Worm (Caenorhabditis elegans) whole organism, L2 larva: ENCODE results near the gene Y43F8C.7.

Experiments
- C34F6.9 ChIP-seq: fragments of 150-350 bp; optimal IDR thresholded peaks from 2 replicates; lab custom pipeline; 2014; ENCODE audit warnings: missing biosample characterization, missing genetic modification characterization
- F13H6.1 ChIP-seq: sonication (generic microtip); optimal IDR thresholded peaks from 2 replicates; lab custom pipeline; 2016; ENCODE audit warnings: missing genetic modification characterization, missing compliant biosample characterization
- R02D3.7 ChIP-seq: fragments of 150-350 bp; optimal IDR thresholded peaks from 2 replicates; lab custom pipeline; 2014; ENCODE audit warnings: missing biosample characterization, missing genetic modification characterization
- Y55F3AM.14 ChIP-seq: fragments of 200-800 bp; sonication (Bioruptor generic); optimal IDR thresholded peaks from 2 replicates; lab custom pipeline; 2018; ENCODE audit warnings: mild to moderate bottlenecking, missing genetic modification characterization, missing compliant biosample characterization
- ZK546.5 ChIP-seq: sonication (generic microtip); optimal IDR thresholded peaks from 2 replicates; lab custom pipeline; 2017; ENCODE audit warnings: missing biosample characterization, missing genetic modification characterization
- alr-1 ChIP-seq: fragments of 150-350 bp; optimal IDR thresholded peaks from 2 replicates; lab custom pipeline; 2014; ENCODE audit warnings: missing biosample characterization, missing genetic modification characterization
- aly-2 ChIP-seq: fragments of 150-350 bp; optimal IDR thresholded peaks from 2 replicates; lab custom pipeline; 2014; ENCODE audit warnings: missing biosample characterization, missing genetic modification characterization
- ama-1 ChIP-seq: fragments of 150-350 bp; optimal IDR thresholded peaks from 2 replicates; lab custom pipeline; 2018; ENCODE audit warnings: inconsistent platforms
- blmp-1 ChIP-seq: sonication (generic microtip); optimal IDR thresholded peaks from 2 replicates; lab custom pipeline; 2017; ENCODE audit warnings: missing genetic modification characterization, mild to moderate bottlenecking, missing compliant biosample characterization, antibody characterized with exemption, moderate library complexity; ENCODE audit not compliant: insufficient read depth
- ceh-16 ChIP-seq: fragments of 150-350 bp; optimal IDR thresholded peaks from 2 replicates; lab custom pipeline; 2014; ENCODE audit warnings: missing biosample characterization, missing genetic modification characterization
- ceh-82 ChIP-seq: fragments of 150-350 bp; optimal IDR thresholded peaks from 2 replicates; lab custom pipeline; 2014; ENCODE audit warnings: missing biosample characterization, missing genetic modification characterization
- crh-2 ChIP-seq: sonication (generic microtip); optimal IDR thresholded peaks from 2 replicates; lab custom pipeline; 2017; ENCODE audit warnings: missing biosample characterization, missing genetic modification characterization
- dmd-4 ChIP-seq: sonication (generic microtip); optimal IDR thresholded peaks from 2 replicates; lab custom pipeline; 2017; ENCODE audit warnings: missing biosample characterization, missing genetic modification characterization
- egl-27 ChIP-seq: sonication (generic microtip); optimal IDR thresholded peaks from 3 replicates; lab custom pipeline; 2017; ENCODE audit warnings: missing biosample characterization, missing genetic modification reagents, missing genetic modification characterization
- elt-1 ChIP-seq: fragments of 150-350 bp; optimal IDR thresholded peaks from 2 replicates; lab custom pipeline; 2014; ENCODE audit warnings: missing biosample characterization, missing genetic modification characterization
- elt-3 ChIP-seq: sonication (generic microtip); optimal IDR thresholded peaks from 2 replicates; lab custom pipeline; 2017; ENCODE audit warnings: missing biosample characterization, missing genetic modification characterization
- fos-1 ChIP-seq: fragments of 150-350 bp; optimal IDR thresholded peaks from 2 replicates; lab custom pipeline; 2014; ENCODE audit warnings: missing biosample characterization, missing genetic modification characterization
- gmeb-1 ChIP-seq: fragments of 150-350 bp; optimal IDR thresholded peaks from 2 replicates; lab custom pipeline; 2014; ENCODE audit warnings: missing biosample characterization, missing genetic modification characterization
- lin-11 ChIP-seq: fragments of 150-350 bp; sonication (generic microtip); optimal IDR thresholded peaks from 2 replicates; lab custom pipeline; 2014; ENCODE audit warnings: missing biosample characterization, missing genetic modification characterization, inconsistent platforms, mixed read lengths
- lin-13 ChIP-seq: fragments of 150-350 bp; optimal IDR thresholded peaks from 2 replicates; lab custom pipeline; 2014; ENCODE audit warnings: missing biosample characterization, missing genetic modification reagents, missing genetic modification characterization
- lin-39 ChIP-seq: fragments of 150-350 bp; optimal IDR thresholded peaks from 2 replicates; lab custom pipeline; 2014; ENCODE audit warnings: missing biosample characterization, missing genetic modification reagents, missing genetic modification characterization
- lsy-2 ChIP-seq, 2 experiments: fragments of 150-350 bp in 1 of 2; sonication (generic microtip) in 1 of 2; optimal IDR thresholded peaks; 2 replicates each; lab custom pipeline; 2014 to 2017; ENCODE audit warnings: missing biosample characterization in 2 of 2, missing genetic modification characterization in 2 of 2
- mbf-1 ChIP-seq: sonication (generic microtip); optimal IDR thresholded peaks from 2 replicates; lab custom pipeline; 2017; ENCODE audit warnings: missing biosample characterization, missing genetic modification characterization
- mdl-1 ChIP-seq, 2 experiments: fragments of 150-350 bp in 1 of 2; sonication (generic microtip) in 1 of 2; optimal IDR thresholded peaks; 2 replicates each; lab custom pipeline; 2017; ENCODE audit warnings: missing biosample characterization in 2 of 2, missing genetic modification characterization in 2 of 2
- nhr-10 ChIP-seq: sonication (generic microtip); optimal IDR thresholded peaks from 2 replicates; lab custom pipeline; 2017; ENCODE audit warnings: missing biosample characterization, missing genetic modification characterization
- nhr-11 ChIP-seq: fragments of 150-350 bp; optimal IDR thresholded peaks from 2 replicates; lab custom pipeline; 2014; ENCODE audit warnings: missing biosample characterization, missing genetic modification characterization
- nhr-12 ChIP-seq: fragments of 150-350 bp; optimal IDR thresholded peaks from 2 replicates; lab custom pipeline; 2014; ENCODE audit warnings: missing biosample characterization, missing genetic modification characterization
- nhr-129 ChIP-seq: fragments of 150-350 bp; optimal IDR thresholded peaks from 2 replicates; lab custom pipeline; 2014; ENCODE audit warnings: missing biosample characterization, missing genetic modification characterization
- nhr-21 ChIP-seq: fragments of 150-350 bp; optimal IDR thresholded peaks from 2 replicates; lab custom pipeline; 2014; ENCODE audit warnings: missing biosample characterization, missing genetic modification characterization
- nhr-23 ChIP-seq: fragments of 150-350 bp; optimal IDR thresholded peaks from 2 replicates; lab custom pipeline; 2014; ENCODE audit warnings: missing biosample characterization, missing genetic modification reagents, missing genetic modification characterization
- nhr-25 ChIP-seq: fragments of 150-350 bp; sonication (generic microtip); optimal IDR thresholded peaks from 3 replicates; lab custom pipeline; 2014; ENCODE audit warnings: missing biosample characterization, missing genetic modification characterization
- nhr-6 ChIP-seq: fragments of 150-350 bp; optimal IDR thresholded peaks from 2 replicates; lab custom pipeline; 2014; ENCODE audit warnings: missing biosample characterization, missing genetic modification characterization
- nhr-77 ChIP-seq: fragments of 150-350 bp; optimal IDR thresholded peaks from 2 replicates; lab custom pipeline; 2014; ENCODE audit warnings: missing biosample characterization, missing genetic modification characterization
- peb-1 ChIP-seq: fragments of 150-350 bp; optimal IDR thresholded peaks from 2 replicates; lab custom pipeline; 2014; ENCODE audit warnings: missing biosample characterization, missing genetic modification characterization
- sem-4 ChIP-seq: fragments of 150-350 bp; optimal IDR thresholded peaks from 2 replicates; lab custom pipeline; 2014; ENCODE audit warnings: missing biosample characterization, missing genetic modification reagents, missing genetic modification characterization
- skn-1 ChIP-seq: sonication (generic microtip); optimal IDR thresholded peaks from 2 replicates; lab custom pipeline; 2017; ENCODE audit warnings: missing biosample characterization, missing genetic modification characterization
- sma-3 ChIP-seq: sonication (generic microtip); optimal IDR thresholded peaks from 2 replicates; lab custom pipeline; 2016; ENCODE audit warnings: missing genetic modification reagents, missing genetic modification characterization, missing compliant biosample characterization
- sma-9 ChIP-seq, 2 experiments: fragments of 150-350 bp in 1 of 2; sonication (generic microtip) in 1 of 2; optimal IDR thresholded peaks; 2 replicates each; lab custom pipeline; 2014 to 2016; ENCODE audit warnings: missing genetic modification characterization in 2 of 2, mild to moderate bottlenecking in 1 of 2, missing biosample characterization in 1 of 2, missing compliant biosample characterization in 1 of 2, missing genetic modification reagents in 1 of 2, moderate library complexity in 1 of 2
- snpc-4 ChIP-seq: fragments of 150-350 bp; optimal IDR thresholded peaks from 2 replicates; lab custom pipeline; 2014; ENCODE audit warnings: missing biosample characterization, missing genetic modification characterization
- unc-39 ChIP-seq: fragments of 150-350 bp; optimal IDR thresholded peaks from 2 replicates; lab custom pipeline; 2014; ENCODE audit warnings: missing biosample characterization, missing genetic modification characterization
- unc-55 ChIP-seq: fragments of 150-350 bp; sonication (generic microtip); optimal IDR thresholded peaks from 3 replicates; lab custom pipeline; 2014; ENCODE audit warnings: missing biosample characterization, missing genetic modification reagents, missing genetic modification characterization
- unc-62 ChIP-seq: fragments of 150-350 bp; optimal IDR thresholded peaks from 2 replicates; lab custom pipeline; 2014; ENCODE audit warnings: missing biosample characterization, missing genetic modification reagents, missing genetic modification characterization
- zag-1 ChIP-seq: fragments of 150-350 bp; optimal IDR thresholded peaks from 2 replicates; lab custom pipeline; 2014; ENCODE audit warnings: missing biosample characterization, missing genetic modification characterization
- ztf-1 ChIP-seq: fragments of 200-800 bp; sonication (Bioruptor generic); conservative IDR thresholded peaks from 2 replicates; pipeline ENCODE4 v1.3.6; 2022; ENCODE audit warnings: missing genetic modification characterization, missing compliant biosample characterization
- ztf-11 ChIP-seq: sonication (generic microtip); optimal IDR thresholded peaks from 2 replicates; lab custom pipeline; 2017; ENCODE audit warnings: missing biosample characterization, missing genetic modification characterization

The Y43F8C.7 gene

DNA sequence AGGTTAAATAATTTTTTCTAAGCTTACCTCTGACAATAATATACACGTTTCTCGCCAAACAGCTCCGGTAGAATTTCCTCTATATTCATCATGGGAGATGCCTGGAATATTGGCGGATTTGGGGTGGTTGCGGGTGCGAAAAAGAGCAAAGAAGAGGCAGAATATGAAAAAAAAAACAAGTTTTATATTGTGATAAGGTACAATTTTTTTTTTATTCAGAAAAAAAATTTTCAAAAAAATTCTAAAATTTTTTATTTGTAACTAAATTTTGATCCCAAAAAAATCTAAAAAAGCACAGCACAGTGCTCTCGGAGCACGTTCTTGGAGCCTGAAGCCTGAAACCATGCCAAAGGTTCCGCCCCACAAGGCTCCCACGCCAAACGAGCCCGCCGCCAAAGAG is 11.3 kb upstream of the Y43F8C.7 start, which contains the start of gene dmd-3:
Gene dmd-3, minus strand, starts transcription at position 101 of the 400 bp plus-strand sequence.
- TF ChIP-seq nhr-25 (tag; lab: Kevin White, UChicago) (no peak), ama-1 (lab: Kevin White, UChicago) (no peak), gmeb-1 (tag; lab: Kevin White, UChicago) (no peak), nhr-21 (tag; lab: Kevin White, UChicago) (no peak), fos-1 (tag; lab: Kevin White, UChicago) (no peak), aly-2 (tag; lab: Kevin White, UChicago) (no peak), alr-1 (tag; lab: Kevin White, UChicago) (no peak), ZK546.5 (tag; lab: Kevin White, UChicago) (no peak)

DNA sequence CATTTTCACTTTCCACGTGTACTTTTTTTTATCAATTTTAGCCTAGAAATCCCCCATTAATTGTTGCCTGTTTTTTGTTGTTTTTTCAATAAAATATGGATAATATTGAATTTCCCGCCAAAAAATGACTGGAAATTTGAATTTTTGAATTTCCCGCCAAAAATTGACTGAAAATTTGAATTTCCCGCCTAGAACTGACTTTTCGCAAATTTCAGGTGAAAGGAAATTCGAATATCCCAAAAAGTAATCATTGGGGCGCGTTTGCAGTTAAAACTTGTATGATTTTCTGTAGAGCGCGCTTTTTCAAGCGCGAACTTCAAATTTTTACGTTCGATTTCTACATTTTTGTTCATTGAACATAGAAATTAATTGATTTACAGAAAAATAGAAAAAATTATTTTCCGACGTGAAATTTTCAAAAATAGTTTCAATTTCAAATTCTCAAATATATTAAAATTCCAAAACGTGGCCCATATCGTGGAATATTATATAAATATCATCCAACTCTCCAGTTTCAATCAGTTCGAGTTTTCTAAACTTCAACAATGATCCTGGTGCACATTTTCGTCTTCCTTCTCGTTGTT is 1.8 kb upstream of the Y43F8C.7 start, which contains the start of gene Y43F8C.9:
Gene Y43F8C.9, plus strand, starts transcription at position 534 of the 584 bp plus-strand sequence.
- TF ChIP-seq peb-1 (no peak), nhr-25 (tag; lab: Kevin White, UChicago) (no peak), nhr-129 (tag; lab: Kevin White, UChicago) (no peak), dmd-4 (no peak), ZK546.5 (tag; lab: Kevin White, UChicago) (no peak), ceh-16 (tag; lab: Kevin White, UChicago) (no peak), alr-1 (tag; lab: Kevin White, UChicago) (no peak), nhr-6 (tag; lab: Kevin White, UChicago) (no peak), sem-4 (tag; lab: Kevin White, UChicago) (no peak), nhr-23 (no peak), lin-39 (tag; lab: Kevin White, UChicago) (no peak), nhr-12 (tag; lab: Kevin White, UChicago) (no peak), mbf-1 (tag; lab: Kevin White, UChicago) (no peak), Y55F3AM.14 (GFP tag; lab: Kevin White, UChicago) (no peak), egl-27 (tag; lab: Kevin White, UChicago) (no peak), unc-39 (tag; lab: Kevin White, UChicago) (no peak), lin-11 (tag; lab: Kevin White, UChicago) (no peak), unc-62 (no peak), F13H6.1 (no peak), unc-55 (GFP tag; lab: Kevin White, UChicago) (no peak)

ce11 chrV:19643015-19643414 is 815 bp downstream of the Y43F8C.7 start:
- TF ChIP-seq nhr-77 (tag; lab: Kevin White, UChicago) = no peak
- no peak for TF ChIP-seq alr-1 (tag; lab: Kevin White, UChicago)
- peak; percentile 65 for TF ChIP-seq C34F6.9 (tag; lab: Kevin White, UChicago)
- no peak for TF ChIP-seq R02D3.7
- TF ChIP-seq nhr-12 (tag; lab: Kevin White, UChicago) = no peak
- TF ChIP-seq fos-1 (tag; lab: Kevin White, UChicago) = peak; percentile 79
- no peak for TF ChIP-seq elt-1 (tag; lab: Kevin White, UChicago)
- peak; percentile 37 for TF ChIP-seq nhr-10
- TF ChIP-seq unc-39 (tag; lab: Kevin White, UChicago) = no peak
- no peak for TF ChIP-seq ztf-11 (tag; lab: Kevin White, UChicago)
- TF ChIP-seq ZK546.5 (tag; lab: Kevin White, UChicago) = no peak
- TF ChIP-seq peb-1 = no peak
- no peak for TF ChIP-seq ama-1 (lab: Kevin White, UChicago)
- peak; percentile 42 for TF ChIP-seq zag-1
- TF ChIP-seq lin-11 (tag; lab: Kevin White, UChicago) = peak; percentile 64
- TF ChIP-seq ceh-82 (tag; lab: Kevin White, UChicago) = no peak
- no peak for TF ChIP-seq blmp-1 (tag; lab: Kevin White, UChicago)
- peak; percentile 84 for TF ChIP-seq lin-13 (GFP tag; lab: Kevin White, UChicago)
- TF ChIP-seq egl-27 (tag; lab: Kevin White, UChicago) = peak; percentile 57
- TF ChIP-seq unc-55 (GFP tag; lab: Kevin White, UChicago) = peak; percentile 82
- TF ChIP-seq ztf-1 = no peak
- peak; percentile 84 for TF ChIP-seq sma-3
- TF ChIP-seq skn-1 (tag; lab: Kevin White, UChicago) = no peak
- TF ChIP-seq snpc-4 (tag; lab: Kevin White, UChicago) = peak; percentile 27
- peak; percentile 85 for TF ChIP-seq Y55F3AM.14 (GFP tag; lab: Kevin White, UChicago)
- TF ChIP-seq sma-9 (GFP tag; optimal IDR thresholded peaks at IDR 0.05; lab: Kevin White, UChicago) = no peak
- no peak for TF ChIP-seq sma-9 (tag; optimal IDR thresholded peaks at IDR 0.05; lab: Kevin White, UChicago)
- no peak for TF ChIP-seq aly-2 (tag; lab: Kevin White, UChicago)
- peak; percentile 84 to 86 for TF ChIP-seq lsy-2 (tag; optimal IDR thresholded peaks at IDR 0.05; lab: Kevin White, UChicago)
- TF ChIP-seq ceh-16 (tag; lab: Kevin White, UChicago) = peak; percentile 14
- peak; percentile 82 for TF ChIP-seq nhr-21 (tag; lab: Kevin White, UChicago)
- TF ChIP-seq elt-3 (tag; lab: Kevin White, UChicago) = no peak
- TF ChIP-seq dmd-4 = no peak
- TF ChIP-seq crh-2 (tag; lab: Kevin White, UChicago) = peak; percentile 77
- TF ChIP-seq nhr-11 = peak; percentile 59
- peak; percentile 82 for TF ChIP-seq F13H6.1
- TF ChIP-seq gmeb-1 (tag; lab: Kevin White, UChicago) = peak; percentile 66
- TF ChIP-seq nhr-129 (tag; lab: Kevin White, UChicago) = peak; percentile 58
- TF ChIP-seq mdl-1 (tag; optimal IDR thresholded peaks at IDR 0.05; lab: Kevin White, UChicago) = peak in 1 of 2 experiments; percentile 53
- TF ChIP-seq sem-4 (tag; lab: Kevin White, UChicago) = peak; percentile 11
- TF ChIP-seq lin-39 (tag; lab: Kevin White, UChicago) = no peak
